Worm (Caenorhabditis elegans): ENCODE measurements around the gene nhr-78.

ce11 chrIV:4235315-4236024, 42.2 kb downstream of the nhr-78 start, which contains the start of the genes zipt-2.2 and dpy-13:
- no peak for TF ChIP-seq dao-5 (tag; optimal IDR thresholded peaks at IDR 0.05)
- no peak for TF ChIP-seq him-1 (tag; optimal IDR thresholded peaks at IDR 0.05)

Data from whole organism, L4/young adult.